Worm (Caenorhabditis elegans) whole organism, young adult: Measurements from ENCODE around the gene Y55F3C.10.

ENCODE experiments used
- D2030.7 ChIP-seq: fragments of 200-800 bp; sonication (Bioruptor generic); IDR thresholded peaks from 2 replicates; pipeline ENCODE4 v1.3.6; 2022; ENCODE audit warnings: missing genetic modification reagents, missing genetic modification characterization, missing compliant biosample characterization
- F33H1.4 ChIP-seq: fragments of 200-800 bp; sonication (Bioruptor generic); IDR thresholded peaks from 2 replicates; pipeline ENCODE4 v1.3.6; 2022; ENCODE audit warnings: missing genetic modification reagents, missing genetic modification characterization, missing compliant biosample characterization
- F49E8.2 ChIP-seq: sonication (generic microtip); optimal IDR thresholded peaks from 3 replicates; lab custom pipeline; 2017; ENCODE audit warnings: missing genetic modification characterization, mild to moderate bottlenecking, missing compliant biosample characterization, antibody characterized with exemption, moderate library complexity; ENCODE audit not compliant: insufficient read depth
- F55B11.4 ChIP-seq: sonication (generic microtip); optimal IDR thresholded peaks from 2 replicates; lab custom pipeline; 2016; ENCODE audit warnings: missing compliant biosample characterization, missing genetic modification characterization, borderline replicate concordance; ENCODE audit not compliant: insufficient read depth
- T26A5.8 ChIP-seq: sonication (generic microtip); optimal IDR thresholded peaks from 2 replicates; lab custom pipeline; 2016; ENCODE audit warnings: missing genetic modification characterization, missing compliant biosample characterization
- Y95B8A.8 ChIP-seq: fragments of 200-800 bp; sonication (Bioruptor generic); IDR thresholded peaks from 2 replicates; pipeline ENCODE4 v1.3.6; 2022; ENCODE audit warnings: missing genetic modification reagents, missing genetic modification characterization, missing compliant biosample characterization
- aptf-2 ChIP-seq: fragments of 200-800 bp; sonication (Bioruptor generic); conservative IDR thresholded peaks from 2 replicates; pipeline ENCODE4 v1.3.6; 2022; ENCODE audit warnings: missing genetic modification reagents, missing genetic modification characterization, missing compliant biosample characterization
- attf-3 ChIP-seq: fragments of 200-800 bp; sonication (Bioruptor generic); conservative IDR thresholded peaks from 2 replicates; pipeline ENCODE4 v1.3.6; 2022; ENCODE audit warnings: missing genetic modification reagents, missing genetic modification characterization, missing compliant biosample characterization
- bed-2 ChIP-seq: fragments of 200-800 bp; sonication (Bioruptor generic); IDR thresholded peaks from 2 replicates; pipeline ENCODE4 v1.3.6; 2022; ENCODE audit warnings: missing genetic modification reagents, missing genetic modification characterization, missing compliant biosample characterization
- ccch-3 ChIP-seq: fragments of 200-800 bp; sonication (Bioruptor generic); optimal IDR thresholded peaks from 2 replicates; lab custom pipeline; 2018; ENCODE audit warnings: mild to moderate bottlenecking, missing genetic modification characterization, missing compliant biosample characterization
- cebp-1 ChIP-seq, 2 experiments: fragments of 200-800 bp in 1 of 2; sonication (Bioruptor generic) in 1 of 2; sonication (generic microtip) in 1 of 2; IDR thresholded peaks in 1 of 2; optimal IDR thresholded peaks in 1 of 2; 2 replicates each; pipeline versions ENCODE4 v1.3.6 to Lab custom; 2017 to 2022; ENCODE audit warnings: missing compliant biosample characterization in 2 of 2, missing genetic modification characterization in 2 of 2, mild to moderate bottlenecking in 1 of 2, missing genetic modification reagents in 1 of 2, moderate library complexity in 1 of 2
- egl-18 ChIP-seq: fragments of 200-800 bp; sonication (Bioruptor generic); IDR thresholded peaks from 2 replicates; pipeline ENCODE4 v1.3.6; 2022; ENCODE audit warnings: missing genetic modification reagents, missing genetic modification characterization, missing compliant biosample characterization
- egl-44 ChIP-seq: fragments of 200-800 bp; sonication (Bioruptor generic); IDR thresholded peaks from 2 replicates; pipeline ENCODE4 v1.3.6; 2022; ENCODE audit warnings: missing genetic modification reagents, missing genetic modification characterization, missing compliant biosample characterization
- ekl-4 ChIP-seq: fragments of 200-800 bp; sonication (Bioruptor generic); IDR thresholded peaks from 2 replicates; pipeline ENCODE4 v1.3.6; 2022; ENCODE audit warnings: missing genetic modification reagents, missing genetic modification characterization, missing compliant biosample characterization
- ets-4 ChIP-seq: fragments of 200-800 bp; sonication (Bioruptor generic); optimal IDR thresholded peaks from 2 replicates; lab custom pipeline; 2018; ENCODE audit warnings: mild to moderate bottlenecking, missing genetic modification characterization, missing compliant biosample characterization
- gei-17 ChIP-seq: fragments of 200-800 bp; sonication (Bioruptor generic); optimal IDR thresholded peaks from 2 replicates; lab custom pipeline; 2018; ENCODE audit warnings: mild to moderate bottlenecking, missing genetic modification characterization, missing compliant biosample characterization
- hrde-1 ChIP-seq: sonication (generic microtip); optimal IDR thresholded peaks from 2 replicates; lab custom pipeline; 2016; ENCODE audit warnings: missing genetic modification characterization, mild to moderate bottlenecking, missing compliant biosample characterization, moderate library complexity, missing genotype, missing genetic modification reagents, borderline replicate concordance
- let-607 ChIP-seq, 2 experiments: fragments of 200-800 bp in 1 of 2; sonication (Bioruptor generic) in 1 of 2; sonication (generic microtip) in 1 of 2; optimal IDR thresholded peaks; 2 replicates each; lab custom pipeline; 2016 to 2018; ENCODE audit warnings: mild to moderate bottlenecking in 2 of 2, missing compliant biosample characterization in 2 of 2, missing genetic modification characterization in 2 of 2, moderate library complexity in 2 of 2, missing genotype in 1 of 2
- lin-26 ChIP-seq: fragments of 200-800 bp; sonication (Bioruptor generic); IDR thresholded peaks from 2 replicates; pipeline ENCODE4 v1.3.6; 2022; ENCODE audit warnings: missing genetic modification reagents, missing genetic modification characterization, missing compliant biosample characterization
- lin-54 ChIP-seq: fragments of 200-800 bp; sonication (Bioruptor generic); optimal IDR thresholded peaks from 2 replicates; lab custom pipeline; 2018; ENCODE audit warnings: mild to moderate bottlenecking, missing genetic modification characterization, missing compliant biosample characterization
- lsy-27 ChIP-seq: sonication (generic microtip); optimal IDR thresholded peaks from 2 replicates; lab custom pipeline; 2017; ENCODE audit warnings: missing genetic modification characterization, mild to moderate bottlenecking, missing compliant biosample characterization, antibody characterized with exemption, missing genotype, borderline replicate concordance; ENCODE audit not compliant: insufficient read depth
- madf-6 ChIP-seq: fragments of 200-800 bp; sonication (Bioruptor generic); IDR thresholded peaks from 2 replicates; pipeline ENCODE4 v1.3.6; 2022; ENCODE audit warnings: missing genetic modification reagents, missing genetic modification characterization, missing compliant biosample characterization
- mxl-1 ChIP-seq: sonication (generic microtip); optimal IDR thresholded peaks from 2 replicates; lab custom pipeline; 2016; ENCODE audit warnings: missing genetic modification characterization, missing compliant biosample characterization
- nfya-1 ChIP-seq: sonication (generic microtip); optimal IDR thresholded peaks from 2 replicates; lab custom pipeline; 2017; ENCODE audit warnings: antibody characterized with exemption, missing compliant biosample characterization, missing genetic modification characterization, borderline replicate concordance; ENCODE audit not compliant: insufficient read depth
- nfya-2 ChIP-seq: fragments of 200-800 bp; sonication (Bioruptor generic); IDR thresholded peaks from 2 replicates; pipeline ENCODE4 v1.3.6; 2022; ENCODE audit warnings: missing genetic modification reagents, missing genetic modification characterization, missing compliant biosample characterization
- nfyb-1 ChIP-seq: fragments of 200-800 bp; sonication (Bioruptor generic); IDR thresholded peaks from 2 replicates; pipeline ENCODE4 v1.3.6; 2022; ENCODE audit warnings: missing genetic modification reagents, missing genetic modification characterization, missing compliant biosample characterization
- pha-4 ChIP-seq: fragments of 150-350 bp; sonication (generic microtip); optimal IDR thresholded peaks from 2 replicates; lab custom pipeline; 2014; ENCODE audit warnings: missing biosample characterization, missing genetic modification reagents, missing genetic modification characterization
- snpc-1.1 ChIP-seq: sonication (generic microtip); optimal IDR thresholded peaks from 2 replicates; lab custom pipeline; 2017; ENCODE audit warnings: missing genetic modification characterization, mild to moderate bottlenecking, missing compliant biosample characterization, antibody characterized with exemption, moderate library complexity, missing genotype, missing genetic modification reagents; ENCODE audit not compliant: insufficient read depth
- somi-1 ChIP-seq: fragments of 200-800 bp; sonication (Bioruptor generic); optimal IDR thresholded peaks from 2 replicates; lab custom pipeline; 2018; ENCODE audit warnings: mild to moderate bottlenecking, missing genetic modification characterization, missing compliant biosample characterization
- unc-130 ChIP-seq: sonication (generic microtip); optimal IDR thresholded peaks from 2 replicates; lab custom pipeline; 2016; ENCODE audit warnings: missing genetic modification reagents, missing genetic modification characterization, missing compliant biosample characterization
- xnd-1 ChIP-seq: sonication (generic microtip); optimal IDR thresholded peaks from 2 replicates; lab custom pipeline; 2016; ENCODE audit warnings: missing genotype, missing genetic modification reagents, missing genetic modification characterization, missing compliant biosample characterization
- zfh-2 ChIP-seq: fragments of 200-800 bp; sonication (Bioruptor generic); conservative IDR thresholded peaks from 2 replicates; pipeline ENCODE4 v1.3.6; 2022; ENCODE audit warnings: missing genetic modification reagents, missing genetic modification characterization, missing compliant biosample characterization
- ztf-18 ChIP-seq: sonication (generic microtip); optimal IDR thresholded peaks from 2 replicates; lab custom pipeline; 2016; ENCODE audit warnings: missing genotype, mild to moderate bottlenecking, missing genetic modification characterization, missing compliant biosample characterization
- ztf-22 ChIP-seq: fragments of 200-800 bp; sonication (Bioruptor generic); optimal IDR thresholded peaks from 2 replicates; lab custom pipeline; 2018; ENCODE audit warnings: mild to moderate bottlenecking, missing genetic modification characterization, moderate library complexity, missing compliant biosample characterization
- ztf-26 ChIP-seq: sonication (generic microtip); optimal IDR thresholded peaks from 2 replicates; lab custom pipeline; 2017; ENCODE audit warnings: missing genetic modification characterization, missing compliant biosample characterization
- ztf-28 ChIP-seq: fragments of 200-800 bp; sonication (Bioruptor generic); IDR thresholded peaks from 2 replicates; pipeline ENCODE4 v1.3.6; 2022; ENCODE audit warnings: missing genetic modification reagents, missing genetic modification characterization, missing compliant biosample characterization

Gene Y55F3C.10

ce11 chrIV:754357-754972 lies 35.2 kb upstream of the Y55F3C.10 start:
- TF ChIP-seq ets-4 (no peak), mxl-1 (no peak), cebp-1 (GFP tag; IDR thresholded peaks at IDR 0.05; lab: Robert Waterston, UW) (no peak), cebp-1 (tag; optimal IDR thresholded peaks at IDR 0.05; lab: Kevin White, UChicago) (no peak), nfya-2 (no peak), gei-17 (GFP tag; lab: Kevin White, UChicago) (no peak), aptf-2 (GFP tag; lab: Robert Waterston, UW) (no peak), somi-1 (GFP tag; lab: Kevin White, UChicago) (no peak), D2030.7 (GFP tag; lab: Robert Waterston, UW) (no peak)
- TF ChIP-seq, all 124 proteins: peak for 0

- TF ChIP-seq ztf-28 (GFP tag; lab: Robert Waterston, UW) (no peak), nfyb-1 (GFP tag; lab: Robert Waterston, UW) (no peak), unc-130 (GFP tag; lab: Kevin White, UChicago) (no peak), ztf-18 (tag; lab: Kevin White, UChicago) (no peak), nfya-1 (tag; lab: Kevin White, UChicago) (no peak), T26A5.8 (tag; lab: Kevin White, UChicago) (no peak), let-607 (tag; optimal IDR thresholded peaks at IDR 0.05; lab: Kevin White, UChicago) (no peak)
These were observed 30.3 kb upstream of the Y55F3C.10 start for ce11 chrIV:749557-749956.

ce11 chrIV:746333-746732 lies 27.1 kb upstream of the Y55F3C.10 start:
- TF ChIP-seq hrde-1 (tag; lab: Kevin White, UChicago) (no peak), ekl-4 (GFP tag; lab: Robert Waterston, UW) (no peak), zfh-2 (peak; percentile 44; the same call in 1 of the 2 replicates), attf-3 (GFP tag; lab: Robert Waterston, UW) (no peak), bed-2 (GFP tag; lab: Robert Waterston, UW) (no peak)

- TF ChIP-seq lin-54 (GFP tag; lab: Kevin White, UChicago) (no peak), madf-6 (no peak), xnd-1 (tag; lab: Kevin White, UChicago) (no peak), egl-44 (GFP tag; lab: Robert Waterston, UW) (no peak), ztf-26 (tag; lab: Kevin White, UChicago) (no peak), gei-17 (GFP tag; lab: Kevin White, UChicago) (no peak), snpc-1.1 (no peak), unc-130 (GFP tag; lab: Kevin White, UChicago) (no peak)
These were observed 22.6 kb upstream of the Y55F3C.10 start for ce11 chrIV:741831-742230.

ce11 chrIV:740674-741073 lies 21.4 kb upstream of the Y55F3C.10 start:
- TF ChIP-seq mxl-1 (no peak), Y95B8A.8 (GFP tag; lab: Robert Waterston, UW) (no peak), egl-18 (GFP tag; lab: Robert Waterston, UW) (no peak), lsy-27 (tag; lab: Kevin White, UChicago) (no peak), lin-26 (GFP tag; lab: Robert Waterston, UW) (no peak), nfya-2 (no peak), pha-4 (tag; lab: Kevin White, UChicago) (no peak), ztf-28 (GFP tag; lab: Robert Waterston, UW) (no peak), F49E8.2 (no peak), F33H1.4 (no peak), ccch-3 (GFP tag; lab: Kevin White, UChicago) (no peak), ztf-22 (GFP tag; lab: Kevin White, UChicago) (no peak), F55B11.4 (tag; lab: Kevin White, UChicago) (no peak), gei-17 (GFP tag; lab: Kevin White, UChicago) (no peak), let-607 (tag; optimal IDR thresholded peaks at IDR 0.05; lab: Kevin White, UChicago) (no peak)
